Worm (Caenorhabditis elegans) whole organism, L1 larva: ENCODE data around the gene F35E8.6.

ENCODE experiments used
- aly-2 ChIP-seq: fragments of 150-350 bp; optimal IDR thresholded peaks from 2 replicates; lab custom pipeline; 2014; ENCODE audit warnings: missing biosample characterization, missing genetic modification characterization
- ama-1 ChIP-seq: fragments of 150-350 bp; optimal IDR thresholded peaks from 2 replicates; lab custom pipeline; 2014
- blmp-1 ChIP-seq: fragments of 150-350 bp; optimal IDR thresholded peaks from 2 replicates; lab custom pipeline; 2014; ENCODE audit warnings: missing biosample characterization, missing genetic modification characterization
- fos-1 ChIP-seq: fragments of 150-350 bp; optimal IDR thresholded peaks from 2 replicates; lab custom pipeline; 2014; ENCODE audit warnings: missing biosample characterization, missing genetic modification characterization
- lin-39 ChIP-seq: fragments of 150-350 bp; optimal IDR thresholded peaks from 2 replicates; lab custom pipeline; 2014; ENCODE audit warnings: missing biosample characterization, missing genetic modification reagents, missing genetic modification characterization
- nhr-76 ChIP-seq: sonication (generic microtip); optimal IDR thresholded peaks from 2 replicates; lab custom pipeline; 2017; ENCODE audit warnings: missing biosample characterization, missing genetic modification characterization
- tbx-2 ChIP-seq: sonication (generic microtip); optimal IDR thresholded peaks from 2 replicates; lab custom pipeline; 2016; ENCODE audit warnings: missing genetic modification characterization, missing compliant biosample characterization

- TF ChIP-seq nhr-76 (no peak), fos-1 (tag; lab: Kevin White, UChicago) (no peak), ama-1 (lab: Kevin White, UChicago) (no peak), aly-2 (tag; lab: Kevin White, UChicago) (no peak), lin-39 (tag; lab: Kevin White, UChicago) (no peak), blmp-1 (no peak), tbx-2 (tag; lab: Kevin White, UChicago) (no peak)
These were observed 11.4 kb upstream of the F35E8.6 start for ce11 chrV:15900564-15900963.
